Worm (Caenorhabditis elegans): Measurements from ENCODE around the gene K09E9.3.

The K09E9.3 gene

DNA sequence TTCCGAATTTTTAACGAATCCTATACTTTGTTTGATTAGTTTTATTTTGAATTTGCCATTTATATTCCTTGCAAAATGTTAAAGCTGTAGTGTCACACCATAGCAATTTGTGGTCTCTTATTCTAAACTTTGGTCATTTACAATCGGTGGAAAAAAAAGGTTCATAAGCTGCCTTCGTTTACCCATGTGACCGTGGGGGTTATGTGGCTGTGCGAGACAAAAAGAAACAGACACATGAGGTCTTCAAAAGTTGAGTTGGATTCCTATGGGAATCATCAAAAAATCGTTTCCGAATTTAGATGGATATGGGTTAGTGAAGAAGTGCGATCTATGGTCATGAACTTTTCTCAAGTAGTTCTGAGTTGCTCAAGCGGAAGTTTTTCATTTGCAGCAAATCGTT is 49.3 kb downstream of the K09E9.3 start:
- no peak for TF ChIP-seq elt-3 (tag; optimal IDR thresholded peaks at IDR 0.05)
- TF ChIP-seq unc-55 (GFP tag; optimal IDR thresholded peaks at IDR 0.05): peak; percentile 40
- TF ChIP-seq nhr-129 (tag; optimal IDR thresholded peaks at IDR 0.05): peak; percentile 46
- TF ChIP-seq alr-1 (tag; optimal IDR thresholded peaks at IDR 0.05): no peak
- TF ChIP-seq zag-1 (tag; optimal IDR thresholded peaks at IDR 0.05): peak; percentile 32
- TF ChIP-seq sma-9 (GFP tag; optimal IDR thresholded peaks at IDR 0.05): peak; percentile 38
- no peak for TF ChIP-seq sma-9 (tag; optimal IDR thresholded peaks at IDR 0.05)
- peak; percentile 40 for TF ChIP-seq lin-39 (tag; optimal IDR thresholded peaks at IDR 0.05)
- peak; percentile 36 for TF ChIP-seq crh-2 (tag; optimal IDR thresholded peaks at IDR 0.05)
- peak in 1 of 2 experiments; percentile 72 for TF ChIP-seq mdl-1 (tag; optimal IDR thresholded peaks at IDR 0.05)
- peak; percentile 47 for TF ChIP-seq C34F6.9 (tag; optimal IDR thresholded peaks at IDR 0.05)
- peak in 1 of 2 experiments; percentile 19 for TF ChIP-seq lsy-2 (tag; optimal IDR thresholded peaks at IDR 0.05)
